Worm (Caenorhabditis elegans): ENCODE measurements around the gene ubxn-2.
"Not testable (repeated sequence)": the region's sequence is repeated elsewhere in the genome, so short reads cannot be mapped to it uniquely, and the experiment has no call there.

ubxn-2 gene

ce11 chrIV:2747385-2748007 is 21.9 kb upstream of the ubxn-2 start:
- TF ChIP-seq die-1 (tag; optimal IDR thresholded peaks at IDR 0.05) (peak; percentile 3), ceh-40 (GFP tag; IDR thresholded peaks at IDR 0.05) (no peak), fkh-3 (tag; optimal IDR thresholded peaks at IDR 0.05) (no peak), tbp1 (GFP tag; optimal IDR thresholded peaks at IDR 0.05) (peak; percentile 80), him-1 (tag; optimal IDR thresholded peaks at IDR 0.05) (no peak), B0261.1 (tag; optimal IDR thresholded peaks at IDR 0.05) (peak; percentile 40), egrh-3 (GFP tag; IDR thresholded peaks at IDR 0.05) (no peak), rpc-1 (optimal IDR thresholded peaks at IDR 0.05) (peak; percentile 35), rpc-1 (tag; optimal IDR thresholded peaks at IDR 0.05) (peak; percentile 70)

DNA sequence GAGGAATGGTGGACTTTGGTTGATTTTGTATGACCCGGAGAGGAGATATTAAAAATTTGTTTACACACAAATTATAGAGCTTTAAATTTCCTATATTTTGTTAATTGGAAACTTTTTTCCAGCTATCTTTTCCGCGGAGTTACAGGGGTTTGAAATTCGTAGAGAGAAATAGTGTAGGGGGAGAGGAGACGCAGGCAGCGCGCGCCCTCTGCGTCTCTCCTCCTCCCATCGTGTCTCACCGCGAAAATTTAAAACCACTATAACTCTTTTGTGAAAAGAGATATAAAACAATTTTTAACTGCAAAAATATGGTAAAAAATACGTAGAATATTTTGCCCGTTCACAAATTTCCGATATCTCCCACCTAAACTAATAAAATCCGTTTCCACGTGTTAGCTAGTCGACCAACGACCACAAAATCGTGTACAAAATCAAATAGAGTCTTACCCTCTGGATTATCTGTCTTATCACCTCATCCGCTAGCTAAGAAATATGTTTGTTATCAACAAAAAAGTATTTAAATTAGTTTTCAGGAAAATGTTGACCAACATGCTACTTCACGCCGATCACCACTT is 16.9 kb upstream of the ubxn-2 start, which contains the start of gene nhr-277:
nhr-277 (plus strand) TSS at position 525 of the 575 bp plus-strand sequence.
- TF ChIP-seq tbx-9 (tag; optimal IDR thresholded peaks at IDR 0.05; ENCODE audit: borderline replicate concordance), result no peak
- peak; percentile 94 for TF ChIP-seq hmg-1.2 (GFP tag; IDR thresholded peaks at IDR 0.05)

ce11 chrIV:2740035-2740434 is 14.4 kb upstream of the ubxn-2 start:
- TF ChIP-seq ceh-40 (GFP tag; IDR thresholded peaks at IDR 0.05) (peak; percentile 82), ekl-4 (GFP tag; IDR thresholded peaks at IDR 0.05) (peak; percentile 60; the same call in 1 of the 2 replicates), tbp1 (GFP tag; optimal IDR thresholded peaks at IDR 0.05) (peak; percentile 87), C17E4.6 (GFP tag; IDR thresholded peaks at IDR 0.05) (0 out of 2 replicates have a peak, but pooled peaks have one; percentile 69), cebp-1 (GFP tag; IDR thresholded peaks at IDR 0.05) (0 out of 2 replicates have a peak, but pooled peaks have one; percentile 14), cebp-2 (GFP tag; IDR thresholded peaks at IDR 0.05) (peak; percentile 49; the same call in 1 of the 2 replicates), D2030.7 (GFP tag; IDR thresholded peaks at IDR 0.05) (peak; percentile 52; the same call in 1 of the 2 replicates), aptf-3 (GFP tag; IDR thresholded peaks at IDR 0.05) (peak; percentile 84; the same call in 1 of the 2 replicates), Y53F4B.3 (GFP tag; IDR thresholded peaks at IDR 0.05) (peak; percentile 28; the same call in 1 of the 2 replicates), mcd-1 (GFP tag; IDR thresholded peaks at IDR 0.05) (peak; percentile 65), hsf-1 (GFP tag; IDR thresholded peaks at IDR 0.05) (0 out of 2 replicates have a peak, but pooled peaks have one; percentile 57), F33H1.4 (GFP tag; IDR thresholded peaks at IDR 0.05) (0 out of 2 replicates have a peak, but pooled peaks have one; percentile 39), attf-6 (GFP tag; IDR thresholded peaks at IDR 0.05) (peak; percentile 65; the same call in 1 of the 2 replicates), egl-44 (GFP tag; IDR thresholded peaks at IDR 0.05) (peak; percentile 92), rpc-1 (optimal IDR thresholded peaks at IDR 0.05) (peak; percentile 13), rpc-1 (tag; optimal IDR thresholded peaks at IDR 0.05) (peak; percentile 14), B0261.1 (tag; optimal IDR thresholded peaks at IDR 0.05) (peak; percentile 66), ceh-100 (GFP tag; IDR thresholded peaks at IDR 0.05) (peak; percentile 59), nfya-2 (GFP tag; IDR thresholded peaks at IDR 0.05) (0 out of 2 replicates have a peak, but pooled peaks have one; percentile 60), ceh-58 (GFP tag; IDR thresholded peaks at IDR 0.05) (0 out of 2 replicates have a peak, but pooled peaks have one; percentile 53), Y53G8AR.9 (GFP tag; conservative IDR thresholded peaks at IDR 0.05) (0 out of 2 replicates have a peak, but pooled peaks have one; percentile 48), ztf-28 (GFP tag; IDR thresholded peaks at IDR 0.05) (peak; percentile 72), K11D2.4 (GFP tag; IDR thresholded peaks at IDR 0.05) (0 out of 2 replicates have a peak, but pooled peaks have one; percentile 22), bed-1 (GFP tag; IDR thresholded peaks at IDR 0.05) (0 out of 2 replicates have a peak, but pooled peaks have one; percentile 63), hmg-20 (GFP tag; IDR thresholded peaks at IDR 0.05) (0 out of 2 replicates have a peak, but pooled peaks have one; percentile 21), nfyb-1 (GFP tag; IDR thresholded peaks at IDR 0.05) (peak; percentile 88), F39B2.1 (GFP tag; IDR thresholded peaks at IDR 0.05) (0 out of 2 replicates have a peak, but pooled peaks have one; percentile 35), pbrm-1 (GFP tag; IDR thresholded peaks at IDR 0.05) (peak; percentile 71), rcor-1 (GFP tag; IDR thresholded peaks at IDR 0.05) (peak; percentile 42; the same call in 1 of the 2 replicates), dox-1 (GFP tag; IDR thresholded peaks at IDR 0.05) (peak; percentile 82), hmg-1.2 (GFP tag; IDR thresholded peaks at IDR 0.05) (peak; percentile 79), lin-26 (GFP tag; IDR thresholded peaks at IDR 0.05) (peak; percentile 97), ztf-25 (GFP tag; IDR thresholded peaks at IDR 0.05) (peak; percentile 89; the same call in 1 of the 2 replicates), die-1 (tag; optimal IDR thresholded peaks at IDR 0.05) (peak; percentile 6), nhr-120 (GFP tag; IDR thresholded peaks at IDR 0.05) (0 out of 2 replicates have a peak, but pooled peaks have one; percentile 75), let-526 (GFP tag; IDR thresholded peaks at IDR 0.05) (0 out of 2 replicates have a peak, but pooled peaks have one; percentile 51), aptf-2 (GFP tag; conservative IDR thresholded peaks at IDR 0.05) (0 out of 2 replicates have a peak, but pooled peaks have one; percentile 31)
- TF ChIP-seq cebp-1 (tag; optimal IDR thresholded peaks at IDR 0.05), result not testable (repeated sequence)
